Fruit fly (Drosophila melanogaster) whole organism, embryonic: ENCODE measurements around the gene CG7483.
A peak's percentile ranks its signal among the peaks of the same experiment; 100 is the strongest.

Experiments
- ATbp ChIP-seq: fragments of 200-800 bp; sonication (Bioruptor generic); optimal IDR thresholded peaks from 2 replicates; lab custom pipeline; 2017; ENCODE audit warnings: missing biosample characterization, mild to moderate bottlenecking, missing genetic modification characterization, missing genetic modification reagents
- Atf3 ChIP-seq: fragments of 200-800 bp; sonication (Bioruptor generic); optimal IDR thresholded peaks from 3 replicates; lab custom pipeline; 2016; ENCODE audit warnings: missing biosample characterization, missing genetic modification characterization
- B-H1 ChIP-seq: fragments of 200-800 bp; sonication (Bioruptor generic); IDR thresholded peaks from 3 replicates; pipeline ENCODE4 v1.3.6; 2022; ENCODE audit warnings: missing biosample characterization, missing genetic modification characterization
- CG10431 ChIP-seq: fragments of 200-800 bp; sonication (Bioruptor generic); optimal IDR thresholded peaks from 3 replicates; lab custom pipeline; 2018; ENCODE audit warnings: missing biosample characterization, mild to moderate bottlenecking, missing genetic modification characterization
- CG10979 ChIP-seq: fragments of 200-800 bp; sonication (Bioruptor generic); optimal IDR thresholded peaks from 2 replicates; lab custom pipeline; 2018; ENCODE audit warnings: missing biosample characterization, mild to moderate bottlenecking, missing genetic modification characterization, moderate library complexity
- CG12104 ChIP-seq: fragments of 200-800 bp; sonication (Bioruptor generic); optimal IDR thresholded peaks from 3 replicates; lab custom pipeline; 2016; ENCODE audit warnings: missing biosample characterization, missing genetic modification characterization
- CG12236 ChIP-seq: fragments of 200-800 bp; sonication (Bioruptor generic); optimal IDR thresholded peaks from 2 replicates; lab custom pipeline; 2016; ENCODE audit warnings: missing biosample characterization, missing genetic modification characterization
- CG12744 ChIP-seq: fragments of 200-800 bp; sonication (Bioruptor generic); optimal IDR thresholded peaks from 2 replicates; lab custom pipeline; 2016; ENCODE audit warnings: missing biosample characterization, missing genetic modification characterization
- CG14014 ChIP-seq: fragments of 200-800 bp; sonication (Bioruptor generic); IDR thresholded peaks from 2 replicates; pipeline ENCODE4 v1.3.6; 2022; ENCODE audit warnings: missing biosample characterization, missing genetic modification characterization
- CG16813 ChIP-seq: fragments of 200-800 bp; sonication (Bioruptor generic); IDR thresholded peaks from 3 replicates; pipeline ENCODE4 v1.3.6; 2022; ENCODE audit warnings: missing biosample characterization, missing genetic modification characterization; ENCODE audit not compliant: partially characterized antibody
- CG1792 ChIP-seq: fragments of 200-800 bp; sonication (Bioruptor generic); optimal IDR thresholded peaks from 2 replicates; lab custom pipeline; 2016; ENCODE audit warnings: missing biosample characterization, missing genetic modification characterization
- CG18476 ChIP-seq: fragments of 200-800 bp; sonication (Bioruptor generic); optimal IDR thresholded peaks from 2 replicates; lab custom pipeline; 2016; ENCODE audit warnings: missing biosample characterization, mild to moderate bottlenecking, missing genetic modification characterization
- CG2712 ChIP-seq: fragments of 200-800 bp; optimal IDR thresholded peaks from 3 replicates; lab custom pipeline; 2019; ENCODE audit warnings: missing biosample characterization, mild to moderate bottlenecking, missing genetic modification characterization, moderate library complexity
- CG3407 ChIP-seq: fragments of 200-800 bp; sonication (Bioruptor generic); optimal IDR thresholded peaks from 2 replicates; lab custom pipeline; 2018; ENCODE audit warnings: missing biosample characterization, mild to moderate bottlenecking, missing genetic modification characterization
- CG34224 ChIP-seq: fragments of 200-800 bp; sonication (Bioruptor generic); IDR thresholded peaks from 3 replicates; pipeline ENCODE4 v1.3.6; 2022; ENCODE audit warnings: missing biosample characterization, missing genetic modification characterization; ENCODE audit not compliant: partially characterized antibody
- CG3838 ChIP-seq: fragments of 200-800 bp; sonication (Bioruptor generic); optimal IDR thresholded peaks from 3 replicates; lab custom pipeline; 2016; ENCODE audit warnings: missing biosample characterization, missing genetic modification characterization
- CG4820 ChIP-seq: fragments of 200-800 bp; sonication (Bioruptor generic); optimal IDR thresholded peaks from 3 replicates; lab custom pipeline; 2016; ENCODE audit warnings: missing biosample characterization, missing genetic modification characterization
- CG7987 ChIP-seq: fragments of 200-800 bp; sonication (Bioruptor generic); optimal IDR thresholded peaks from 2 replicates; lab custom pipeline; 2018; ENCODE audit warnings: missing biosample characterization, mild to moderate bottlenecking, missing genetic modification characterization, moderate library complexity
- CG8359 ChIP-seq: fragments of 200-800 bp; sonication (Bioruptor generic); optimal IDR thresholded peaks from 2 replicates; lab custom pipeline; 2017; ENCODE audit warnings: missing biosample characterization, mild to moderate bottlenecking, missing genetic modification characterization, borderline replicate concordance
- CG8944 ChIP-seq: fragments of 200-800 bp; sonication (Bioruptor generic); optimal IDR thresholded peaks from 3 replicates; lab custom pipeline; 2016; ENCODE audit warnings: missing biosample characterization, missing genetic modification characterization
- CG9437 ChIP-seq: fragments of 200-800 bp; sonication (Bioruptor generic); optimal IDR thresholded peaks from 2 replicates; lab custom pipeline; 2018; ENCODE audit warnings: missing biosample characterization, mild to moderate bottlenecking, missing genetic modification characterization
- HLH4C ChIP-seq: fragments of 200-800 bp; sonication (Bioruptor generic); IDR thresholded peaks from 3 replicates; pipeline ENCODE4 v1.3.6; 2022; ENCODE audit warnings: missing biosample characterization, missing genetic modification characterization; ENCODE audit not compliant: partially characterized antibody
- HLH54F ChIP-seq: fragments of 200-800 bp; sonication (Bioruptor generic); optimal IDR thresholded peaks from 3 replicates; lab custom pipeline; 2016; ENCODE audit warnings: missing biosample characterization, missing genetic modification characterization
- Hand ChIP-seq: fragments of 200-800 bp; sonication (Bioruptor generic); optimal IDR thresholded peaks from 2 replicates; lab custom pipeline; 2017; ENCODE audit warnings: mild to moderate bottlenecking, missing biosample characterization, missing genetic modification reagents, missing genetic modification characterization
- Hr39 ChIP-seq: fragments of >200 bp; optimal IDR thresholded peaks from 2 replicates; lab custom pipeline; 2017
- Max ChIP-seq: fragments of 200-800 bp; sonication (Bioruptor generic); optimal IDR thresholded peaks from 2 replicates; lab custom pipeline; 2016; ENCODE audit warnings: missing biosample characterization, mild to moderate bottlenecking, missing genetic modification characterization
- Mes4 ChIP-seq: fragments of 200-800 bp; sonication (Bioruptor generic); optimal IDR thresholded peaks from 2 replicates; lab custom pipeline; 2016; ENCODE audit warnings: missing biosample characterization, missing genetic modification characterization
- NC2α ChIP-seq: fragments of 200-800 bp; sonication (Bioruptor generic); optimal IDR thresholded peaks from 2 replicates; lab custom pipeline; 2016; ENCODE audit warnings: missing biosample characterization, missing genetic modification characterization
- Nf-YB ChIP-seq: fragments of 200-800 bp; sonication (Bioruptor generic); optimal IDR thresholded peaks from 3 replicates; lab custom pipeline; 2019; ENCODE audit warnings: missing biosample characterization, mild to moderate bottlenecking, missing genetic modification characterization, moderate library complexity
- chif ChIP-seq, 2 experiments: fragments of 200-800 bp; sonication (Bioruptor generic); optimal IDR thresholded peaks; 3 replicates each; lab custom pipeline; 2016; ENCODE audit warnings: missing biosample characterization in 2 of 2, missing genetic modification characterization in 2 of 2
- crc ChIP-seq: fragments of 200-800 bp; sonication (Bioruptor generic); optimal IDR thresholded peaks from 2 replicates; lab custom pipeline; 2016; ENCODE audit warnings: missing biosample characterization, missing genetic modification characterization
- croc ChIP-seq: fragments of 200-800 bp; sonication (Bioruptor generic); conservative IDR thresholded peaks from 3 replicates; pipeline ENCODE4 v1.3.6; 2022; ENCODE audit warnings: missing biosample characterization, missing genetic modification characterization
- dm ChIP-seq: fragments of 200-800 bp; sonication (Bioruptor generic); optimal IDR thresholded peaks from 3 replicates; lab custom pipeline; 2016; ENCODE audit warnings: missing biosample characterization, missing genetic modification characterization
- exex ChIP-seq: fragments of 200-800 bp; sonication (Bioruptor generic); optimal IDR thresholded peaks from 4 replicates; lab custom pipeline; 2018; ENCODE audit warnings: missing biosample characterization, mild to moderate bottlenecking, missing genetic modification characterization, moderate library complexity
- gcm2 ChIP-seq: fragments of 200-800 bp; sonication (Bioruptor generic); optimal IDR thresholded peaks from 2 replicates; lab custom pipeline; 2016; ENCODE audit warnings: missing biosample characterization, missing genetic modification characterization
- hbn ChIP-seq: fragments of 200-800 bp; sonication (Bioruptor generic); IDR thresholded peaks from 2 replicates; pipeline ENCODE4 v1.3.6; 2022; ENCODE audit warnings: missing biosample characterization, missing genetic modification characterization; ENCODE audit not compliant: partially characterized antibody
- hkb ChIP-seq, 2 experiments: fragments of 200-800 bp in 1 of 2; fragments of >200 bp in 1 of 2; sonication (Bioruptor generic) in 1 of 2; IDR thresholded peaks in 1 of 2; optimal IDR thresholded peaks in 1 of 2; 2 replicates each; pipeline versions ENCODE4 v1.3.6 to Lab custom; 2017 to 2022; ENCODE audit warnings: missing biosample characterization in 1 of 2, missing genetic modification characterization in 1 of 2
- insv ChIP-seq, 2 experiments: fragments of 200-800 bp; sonication (Bioruptor generic); optimal IDR thresholded peaks; 3 replicates each; lab custom pipeline; 2016 to 2018; ENCODE audit warnings: missing biosample characterization in 2 of 2, missing genetic modification characterization in 2 of 2
- kni ChIP-seq: fragments of 200-800 bp; sonication (Bioruptor generic); optimal IDR thresholded peaks from 3 replicates; lab custom pipeline; 2017; ENCODE audit warnings: mild to moderate bottlenecking, missing biosample characterization, missing genetic modification reagents, missing genetic modification characterization
- nerfin-2 ChIP-seq: fragments of 200-800 bp; sonication (Bioruptor generic); IDR thresholded peaks from 2 replicates; pipeline ENCODE4 v1.3.6; 2022; ENCODE audit warnings: missing biosample characterization, missing genetic modification characterization; ENCODE audit not compliant: partially characterized antibody
- org-1 ChIP-seq: fragments of 200-800 bp; sonication (Bioruptor generic); optimal IDR thresholded peaks from 2 replicates; lab custom pipeline; 2017; ENCODE audit warnings: missing biosample characterization, missing genetic modification characterization
- row ChIP-seq: fragments of 200-800 bp; sonication (Bioruptor generic); IDR thresholded peaks from 3 replicates; pipeline ENCODE4 v1.3.6; 2022; ENCODE audit warnings: missing biosample characterization, missing genetic modification characterization
- salm ChIP-seq: fragments of 200-800 bp; sonication (Bioruptor generic); optimal IDR thresholded peaks from 2 replicates; lab custom pipeline; 2018; ENCODE audit warnings: missing biosample characterization, mild to moderate bottlenecking, missing genetic modification characterization
- sima ChIP-seq: fragments of 200-800 bp; sonication (Bioruptor generic); optimal IDR thresholded peaks from 2 replicates; lab custom pipeline; 2016; ENCODE audit warnings: missing biosample characterization, missing genetic modification characterization
- tap ChIP-seq: fragments of 200-800 bp; optimal IDR thresholded peaks from 3 replicates; lab custom pipeline; 2019; ENCODE audit warnings: missing biosample characterization, mild to moderate bottlenecking, missing genetic modification characterization, moderate library complexity
- tio ChIP-seq: fragments of 200-800 bp; sonication (Bioruptor generic); optimal IDR thresholded peaks from 2 replicates; lab custom pipeline; 2017; ENCODE audit warnings: missing biosample characterization, missing genetic modification characterization, inconsistent platforms
- tll ChIP-seq, 2 experiments: fragments of 200-800 bp in 1 of 2; fragments of >200 bp in 1 of 2; sonication (Bioruptor generic) in 1 of 2; optimal IDR thresholded peaks; 2 replicates each; lab custom pipeline; 2017 to 2019; ENCODE audit warnings: missing biosample characterization in 2 of 2, missing genetic modification characterization in 2 of 2, mild to moderate bottlenecking in 1 of 2, moderate library complexity in 1 of 2
- wek ChIP-seq: fragments of 200-800 bp; sonication (Bioruptor generic); optimal IDR thresholded peaks from 3 replicates; lab custom pipeline; 2018; ENCODE audit warnings: missing biosample characterization, mild to moderate bottlenecking, missing genetic modification characterization, moderate library complexity

Gene CG7483

dm6 chr3R:8333768-8334470, 20.9 kb downstream of the CG7483 start, which contains the start of gene Poxm (continued):
- TF ChIP-seq Mes4 (GFP tag; lab: Kevin White, UChicago) (no peak), sima (GFP tag; lab: Kevin White, UChicago) (no peak), Max (GFP tag; lab: Kevin White, UChicago) (peak; percentile 78), wek (GFP tag; lab: Kevin White, UChicago) (no peak), NC2α (GFP tag; lab: Kevin White, UChicago) (no peak), HLH4C (GFP tag; lab: Robert Waterston, UW) (no peak), CG18476 (GFP tag; lab: Kevin White, UChicago) (peak; percentile 81), gcm2 (GFP tag; lab: Kevin White, UChicago) (peak; percentile 61), Nf-YB (GFP tag; lab: Kevin White, UChicago) (peak; percentile 94), hbn (no peak), CG8359 (GFP tag; lab: Kevin White, UChicago) (peak; percentile 84), row (GFP tag; lab: Robert Waterston, UW) (peak; percentile 92), hkb (optimal IDR thresholded peaks at IDR 0.05; lab: Kevin White, UChicago) (no peak), hkb (GFP tag; IDR thresholded peaks at IDR 0.05; lab: Robert Waterston, UW) (peak; percentile 83), CG4820 (GFP tag; lab: Kevin White, UChicago) (peak; percentile 94), tio (GFP tag; lab: Kevin White, UChicago) (peak; percentile 88), CG16813 (GFP tag; lab: Robert Waterston, UW) (peak; percentile 56), CG1792 (GFP tag; lab: Kevin White, UChicago) (peak; percentile 18), CG10431 (GFP tag; lab: Kevin White, UChicago) (peak; percentile 73), HLH54F (GFP tag; lab: Kevin White, UChicago) (peak; percentile 41), dm (GFP tag; lab: Kevin White, UChicago) (peak; percentile 57), CG3838 (GFP tag; lab: Kevin White, UChicago) (peak; percentile 3), org-1 (peak; percentile 87), salm (tag; lab: Kevin White, UChicago) (peak; percentile 77), nerfin-2 (GFP tag; lab: Robert Waterston, UW) (no peak), ATbp (peak; percentile 81), B-H1 (GFP tag; lab: Robert Waterston, UW) (peak; percentile 81; the same call in 2 of the 3 replicates), CG3407 (peak; percentile 85), insv (GFP tag; optimal IDR thresholded peaks at IDR 0.05; lab: Kevin White, UChicago) (peak in 1 of 2 experiments; percentile 19), tll (GFP tag; optimal IDR thresholded peaks at IDR 0.05; lab: Kevin White, UChicago) (no peak), CG34224 (GFP tag; lab: Robert Waterston, UW) (0 out of 3 replicates have a peak, but pooled peaks have one; percentile 27), Atf3 (GFP tag; lab: Kevin White, UChicago) (peak; percentile 27), CG14014 (GFP tag; lab: Robert Waterston, UW) (peak; percentile 82; the same call in 1 of the 2 replicates), Hr39 (lab: Kevin White, UChicago) (no peak), CG12104 (GFP tag; lab: Kevin White, UChicago) (peak; percentile 87), kni (GFP tag; lab: Kevin White, UChicago) (peak; percentile 52), tap (tag; lab: Kevin White, UChicago) (peak; percentile 78), CG8944 (GFP tag; lab: Kevin White, UChicago) (peak; percentile 40), CG2712 (tag; lab: Kevin White, UChicago) (peak; percentile 96), CG9437 (GFP tag; lab: Kevin White, UChicago) (peak; percentile 86), CG7987 (GFP tag; lab: Kevin White, UChicago) (peak; percentile 55), exex (tag; lab: Kevin White, UChicago) (peak; percentile 24), chif (GFP tag; optimal IDR thresholded peaks at IDR 0.05; lab: Kevin White, UChicago) (peak; percentile 37 to 75), croc (peak; percentile 94), CG10979 (tag; lab: Kevin White, UChicago) (peak; percentile 96), CG12744 (GFP tag; lab: Kevin White, UChicago) (no peak), CG12236 (GFP tag; lab: Kevin White, UChicago) (no peak), Hand (no peak), crc (no peak)
